Worm (Caenorhabditis elegans) whole organism, young adult: ENCODE results near the gene srh-266.

ENCODE experiments used
- B0019.2 ChIP-seq: fragments of 200-800 bp; sonication (Bioruptor generic); conservative IDR thresholded peaks from 2 replicates; pipeline ENCODE4 v1.3.6; 2022; ENCODE audit warnings: missing genetic modification reagents, missing genetic modification characterization, missing compliant biosample characterization
- F10E7.11 ChIP-seq: sonication (generic microtip); optimal IDR thresholded peaks from 2 replicates; lab custom pipeline; 2017; ENCODE audit warnings: mild to moderate bottlenecking, missing genetic modification characterization, moderate library complexity, missing compliant biosample characterization
- F23B12.7 ChIP-seq: sonication (generic microtip); optimal IDR thresholded peaks from 2 replicates; lab custom pipeline; 2017; ENCODE audit warnings: missing genetic modification characterization, mild to moderate bottlenecking, missing compliant biosample characterization, antibody characterized with exemption, moderate library complexity; ENCODE audit not compliant: insufficient read depth
- T26A5.8 ChIP-seq: sonication (generic microtip); optimal IDR thresholded peaks from 2 replicates; lab custom pipeline; 2016; ENCODE audit warnings: missing genetic modification characterization, missing compliant biosample characterization
- Y56A3A.18 ChIP-seq: fragments of 200-800 bp; sonication (Bioruptor generic); IDR thresholded peaks from 2 replicates; pipeline ENCODE4 v1.3.6; 2022; ENCODE audit warnings: missing genetic modification reagents, missing genetic modification characterization, missing compliant biosample characterization
- Y95B8A.8 ChIP-seq: fragments of 200-800 bp; sonication (Bioruptor generic); IDR thresholded peaks from 2 replicates; pipeline ENCODE4 v1.3.6; 2022; ENCODE audit warnings: missing genetic modification reagents, missing genetic modification characterization, missing compliant biosample characterization
- ama-1 ChIP-seq, 3 experiments: fragments of 150-350 bp in 1 of 3; sonication (generic microtip) in 2 of 3; optimal IDR thresholded peaks; 2 replicates each; lab custom pipeline; 2014 to 2018; ENCODE audit warnings: missing biosample characterization in 2 of 3, missing genetic modification characterization in 2 of 3, missing genetic modification reagents in 2 of 3
- aptf-3 ChIP-seq: fragments of 200-800 bp; sonication (Bioruptor generic); IDR thresholded peaks from 2 replicates; pipeline ENCODE4 v1.3.6; 2022; ENCODE audit warnings: missing genetic modification characterization, missing compliant biosample characterization
- athp-1 ChIP-seq: sonication (generic microtip); optimal IDR thresholded peaks from 2 replicates; lab custom pipeline; 2017; ENCODE audit warnings: mild to moderate bottlenecking, missing genetic modification characterization, missing compliant biosample characterization
- attf-6 ChIP-seq: fragments of 200-800 bp; sonication (Bioruptor generic); IDR thresholded peaks from 2 replicates; pipeline ENCODE4 v1.3.6; 2022; ENCODE audit warnings: missing genetic modification reagents, missing genetic modification characterization, missing compliant biosample characterization
- bed-1 ChIP-seq: fragments of 200-800 bp; sonication (Bioruptor generic); IDR thresholded peaks from 2 replicates; pipeline ENCODE4 v1.3.6; 2022; ENCODE audit warnings: missing genetic modification reagents, missing genetic modification characterization, missing compliant biosample characterization
- ceh-58 ChIP-seq: fragments of 200-800 bp; sonication (Bioruptor generic); IDR thresholded peaks from 2 replicates; pipeline ENCODE4 v1.3.6; 2022; ENCODE audit warnings: missing genetic modification characterization, missing compliant biosample characterization
- ceh-79 ChIP-seq: sonication (generic microtip); optimal IDR thresholded peaks from 2 replicates; lab custom pipeline; 2017; ENCODE audit warnings: mild to moderate bottlenecking, missing genetic modification characterization, missing compliant biosample characterization
- ceh-91 ChIP-seq: fragments of 200-800 bp; sonication (Bioruptor generic); IDR thresholded peaks from 2 replicates; pipeline ENCODE4 v1.3.6; 2022; ENCODE audit warnings: missing genetic modification reagents, missing genetic modification characterization, missing compliant biosample characterization
- dox-1 ChIP-seq: fragments of 200-800 bp; sonication (Bioruptor generic); IDR thresholded peaks from 2 replicates; pipeline ENCODE4 v1.3.6; 2022; ENCODE audit warnings: missing genetic modification reagents, missing genetic modification characterization, missing compliant biosample characterization
- egl-18 ChIP-seq: fragments of 200-800 bp; sonication (Bioruptor generic); IDR thresholded peaks from 2 replicates; pipeline ENCODE4 v1.3.6; 2022; ENCODE audit warnings: missing genetic modification reagents, missing genetic modification characterization, missing compliant biosample characterization
- egl-44 ChIP-seq: fragments of 200-800 bp; sonication (Bioruptor generic); IDR thresholded peaks from 2 replicates; pipeline ENCODE4 v1.3.6; 2022; ENCODE audit warnings: missing genetic modification reagents, missing genetic modification characterization, missing compliant biosample characterization
- egrh-3 ChIP-seq: fragments of 200-800 bp; sonication (Bioruptor generic); IDR thresholded peaks from 2 replicates; pipeline ENCODE4 v1.3.6; 2022; ENCODE audit warnings: missing genetic modification reagents, missing genetic modification characterization, missing compliant biosample characterization
- gei-17 ChIP-seq: fragments of 200-800 bp; sonication (Bioruptor generic); optimal IDR thresholded peaks from 2 replicates; lab custom pipeline; 2018; ENCODE audit warnings: mild to moderate bottlenecking, missing genetic modification characterization, missing compliant biosample characterization
- hlh-12 ChIP-seq: sonication (generic microtip); optimal IDR thresholded peaks from 2 replicates; lab custom pipeline; 2016; ENCODE audit warnings: missing genetic modification characterization, missing compliant biosample characterization
- hmg-1.2 ChIP-seq: fragments of 200-800 bp; sonication (Bioruptor generic); IDR thresholded peaks from 2 replicates; pipeline ENCODE4 v1.3.6; 2022; ENCODE audit warnings: missing genetic modification reagents, missing genetic modification characterization, missing compliant biosample characterization
- hmg-20 ChIP-seq: fragments of 200-800 bp; sonication (Bioruptor generic); IDR thresholded peaks from 2 replicates; pipeline ENCODE4 v1.3.6; 2022; ENCODE audit warnings: missing genetic modification reagents, missing genetic modification characterization, missing compliant biosample characterization
- lag-1 ChIP-seq: fragments of 200-800 bp; sonication (Bioruptor generic); IDR thresholded peaks from 2 replicates; pipeline ENCODE4 v1.3.6; 2022; ENCODE audit warnings: missing genetic modification reagents, missing genetic modification characterization, missing compliant biosample characterization
- lsy-27 ChIP-seq: sonication (generic microtip); optimal IDR thresholded peaks from 2 replicates; lab custom pipeline; 2017; ENCODE audit warnings: missing genetic modification characterization, mild to moderate bottlenecking, missing compliant biosample characterization, antibody characterized with exemption, missing genotype, borderline replicate concordance; ENCODE audit not compliant: insufficient read depth
- madf-3 ChIP-seq: fragments of 200-800 bp; sonication (Bioruptor generic); IDR thresholded peaks from 2 replicates; pipeline ENCODE4 v1.3.6; 2022; ENCODE audit warnings: missing genetic modification reagents, missing genetic modification characterization, missing compliant biosample characterization
- nfya-1 ChIP-seq: sonication (generic microtip); optimal IDR thresholded peaks from 2 replicates; lab custom pipeline; 2017; ENCODE audit warnings: antibody characterized with exemption, missing compliant biosample characterization, missing genetic modification characterization, borderline replicate concordance; ENCODE audit not compliant: insufficient read depth
- nfyb-1 ChIP-seq: fragments of 200-800 bp; sonication (Bioruptor generic); IDR thresholded peaks from 2 replicates; pipeline ENCODE4 v1.3.6; 2022; ENCODE audit warnings: missing genetic modification reagents, missing genetic modification characterization, missing compliant biosample characterization
- nhr-120 ChIP-seq: fragments of 200-800 bp; sonication (Bioruptor generic); IDR thresholded peaks from 2 replicates; pipeline ENCODE4 v1.3.6; 2022; ENCODE audit warnings: missing genetic modification characterization, missing compliant biosample characterization
- nhr-179 ChIP-seq: sonication (generic microtip); optimal IDR thresholded peaks from 2 replicates; lab custom pipeline; 2016; ENCODE audit warnings: mild to moderate bottlenecking, missing genetic modification characterization, missing compliant biosample characterization
- nhr-27 ChIP-seq: fragments of 200-800 bp; sonication (Bioruptor generic); optimal IDR thresholded peaks from 2 replicates; lab custom pipeline; 2018; ENCODE audit warnings: mild to moderate bottlenecking, missing genetic modification characterization, moderate library complexity, missing compliant biosample characterization
- nhr-90 ChIP-seq: sonication (generic microtip); optimal IDR thresholded peaks from 2 replicates; lab custom pipeline; 2016; ENCODE audit warnings: missing genotype, mild to moderate bottlenecking, missing genetic modification characterization, missing compliant biosample characterization
- pbrm-1 ChIP-seq: fragments of 200-800 bp; sonication (Bioruptor generic); IDR thresholded peaks from 2 replicates; pipeline ENCODE4 v1.3.6; 2022; ENCODE audit warnings: missing genetic modification reagents, missing genetic modification characterization, missing compliant biosample characterization
- rcor-1 ChIP-seq: fragments of 200-800 bp; sonication (Bioruptor generic); IDR thresholded peaks from 2 replicates; pipeline ENCODE4 v1.3.6; 2022; ENCODE audit warnings: missing genetic modification reagents, missing genetic modification characterization, missing compliant biosample characterization
- rec-8 ChIP-seq, 2 experiments: sonication (generic microtip); optimal IDR thresholded peaks; 2 replicates each; lab custom pipeline; 2016; ENCODE audit warnings: mild to moderate bottlenecking in 2 of 2, missing genetic modification characterization in 2 of 2, missing genetic modification reagents in 2 of 2, missing genotype in 2 of 2, missing biosample characterization in 1 of 2, missing compliant biosample characterization in 1 of 2, moderate library complexity in 1 of 2
- rpc-1 ChIP-seq, 2 experiments: fragments of 150-350 bp in 1 of 2; sonication (generic microtip) in 1 of 2; optimal IDR thresholded peaks; 2 replicates each; lab custom pipeline; 2014 to 2018; ENCODE audit warnings: missing biosample characterization in 1 of 2, missing genetic modification characterization in 1 of 2, missing genetic modification reagents in 1 of 2, missing genotype in 1 of 2
- somi-1 ChIP-seq: fragments of 200-800 bp; sonication (Bioruptor generic); optimal IDR thresholded peaks from 2 replicates; lab custom pipeline; 2018; ENCODE audit warnings: mild to moderate bottlenecking, missing genetic modification characterization, missing compliant biosample characterization
- tbp1 ChIP-seq: fragments of 200-800 bp; sonication (Bioruptor generic); optimal IDR thresholded peaks from 2 replicates; lab custom pipeline; 2018; ENCODE audit warnings: mild to moderate bottlenecking, missing genetic modification characterization, missing compliant biosample characterization
- unc-62 ChIP-seq: fragments of 150-350 bp; optimal IDR thresholded peaks from 2 replicates; lab custom pipeline; 2014; ENCODE audit warnings: missing biosample characterization, missing genetic modification reagents, missing genetic modification characterization
- zim-3 ChIP-seq: sonication (generic microtip); optimal IDR thresholded peaks from 2 replicates; lab custom pipeline; 2017; ENCODE audit warnings: mild to moderate bottlenecking, missing genetic modification characterization, moderate library complexity, missing compliant biosample characterization
- ztf-22 ChIP-seq: fragments of 200-800 bp; sonication (Bioruptor generic); optimal IDR thresholded peaks from 2 replicates; lab custom pipeline; 2018; ENCODE audit warnings: mild to moderate bottlenecking, missing genetic modification characterization, moderate library complexity, missing compliant biosample characterization
- ztf-26 ChIP-seq: sonication (generic microtip); optimal IDR thresholded peaks from 2 replicates; lab custom pipeline; 2017; ENCODE audit warnings: missing genetic modification characterization, missing compliant biosample characterization

Gene srh-266

DNA sequence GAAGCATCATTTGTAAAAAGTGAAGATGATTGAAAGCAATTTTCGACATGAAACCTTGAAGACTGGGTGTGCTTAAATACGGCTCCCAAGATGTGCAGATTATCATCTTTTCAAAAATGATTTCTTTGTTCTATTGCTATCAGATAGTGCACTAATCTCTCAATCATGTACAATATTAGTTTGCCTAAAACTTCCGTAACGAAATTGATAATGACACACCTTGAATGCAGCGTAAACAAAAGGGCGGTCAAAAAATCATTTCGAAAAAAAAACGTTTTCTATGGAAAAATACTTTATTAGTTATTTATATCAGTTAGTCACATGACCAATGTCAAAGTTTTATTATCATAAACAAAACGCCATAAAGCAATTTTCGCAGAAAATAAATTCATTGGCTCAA is 41.7 kb upstream of the srh-266 start, which contains the start of gene F48G7.5 (continued):
- TF ChIP-seq zim-3 (tag; lab: Kevin White, UChicago) (no peak), hmg-20 (no peak)

DNA sequence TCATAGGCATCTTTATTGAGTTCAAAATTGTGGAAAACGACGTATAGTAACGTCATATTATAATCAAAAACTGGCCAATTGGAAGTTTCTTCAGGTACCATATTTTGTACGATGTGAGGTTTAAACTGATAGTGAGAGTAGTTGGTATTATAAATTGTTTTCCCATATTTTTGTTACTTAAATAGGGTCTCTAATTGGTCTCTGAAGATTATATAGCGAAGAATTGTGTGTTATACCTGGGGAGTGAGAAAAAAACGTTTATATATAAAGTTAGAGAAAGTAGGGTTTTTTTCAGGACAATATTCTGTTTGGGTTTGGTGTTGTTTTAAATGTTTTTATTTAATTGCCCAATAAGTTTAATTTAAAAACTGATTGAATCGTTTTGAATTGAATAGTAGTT is 39.7 kb upstream of the srh-266 start, which contains the start of gene srt-17:
srt-17 (minus strand) TSS at position 101 of the 400 bp plus-strand sequence.
- TF ChIP-seq madf-3 (GFP tag; lab: Robert Waterston, UW) (no peak), nhr-27 (tag; lab: Kevin White, UChicago) (no peak), egl-18 (GFP tag; lab: Robert Waterston, UW) (no peak), ceh-58 (GFP tag; lab: Robert Waterston, UW) (no peak), rcor-1 (no peak), athp-1 (tag; lab: Kevin White, UChicago) (no peak), aptf-3 (no peak), ama-1 (optimal IDR thresholded peaks at IDR 0.05; lab: Kevin White, UChicago) (no peak), ama-1 (GFP tag; optimal IDR thresholded peaks at IDR 0.05; lab: Kevin White, UChicago) (no peak), Y56A3A.18 (GFP tag; lab: Robert Waterston, UW) (no peak), lsy-27 (tag; lab: Kevin White, UChicago) (no peak)

DNA sequence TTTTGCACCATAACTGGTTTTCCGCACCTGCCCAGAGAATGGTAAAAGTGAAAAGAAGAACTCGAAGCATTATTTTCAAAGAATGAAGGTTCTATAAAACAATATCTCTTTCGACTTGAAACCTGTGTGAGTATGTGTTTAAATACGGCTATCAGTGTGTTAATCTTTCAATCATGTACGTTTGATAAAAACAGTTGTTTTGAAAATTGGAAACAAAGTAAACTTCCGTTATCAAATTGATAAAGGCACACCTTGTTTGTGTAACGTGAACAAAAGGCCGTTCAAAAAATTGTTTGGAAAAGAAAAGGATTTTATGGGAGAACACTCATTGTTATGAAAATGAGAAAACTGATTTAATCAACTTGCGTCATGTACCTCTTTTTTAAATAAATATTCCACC is 38.3 kb upstream of the srh-266 start, which contains the start of gene F48G7.7:
F48G7.7 (minus strand) TSS at position 101 of the 400 bp plus-strand sequence.
- TF ChIP-seq Y95B8A.8 (GFP tag; lab: Robert Waterston, UW) (no peak), athp-1 (tag; lab: Kevin White, UChicago) (no peak), ceh-91 (GFP tag; lab: Robert Waterston, UW) (no peak), hlh-12 (no peak), lag-1 (GFP tag; lab: Robert Waterston, UW) (no peak), somi-1 (GFP tag; lab: Kevin White, UChicago) (no peak), ztf-26 (tag; lab: Kevin White, UChicago) (no peak), bed-1 (no peak), unc-62 (no peak), pbrm-1 (GFP tag; lab: Robert Waterston, UW) (no peak), B0019.2 (GFP tag; lab: Robert Waterston, UW) (no peak), F23B12.7 (tag; lab: Kevin White, UChicago) (no peak), rec-8 (tag; optimal IDR thresholded peaks at IDR 0.05; lab: Kevin White, UChicago) (no peak), nhr-120 (GFP tag; lab: Robert Waterston, UW) (no peak)

DNA sequence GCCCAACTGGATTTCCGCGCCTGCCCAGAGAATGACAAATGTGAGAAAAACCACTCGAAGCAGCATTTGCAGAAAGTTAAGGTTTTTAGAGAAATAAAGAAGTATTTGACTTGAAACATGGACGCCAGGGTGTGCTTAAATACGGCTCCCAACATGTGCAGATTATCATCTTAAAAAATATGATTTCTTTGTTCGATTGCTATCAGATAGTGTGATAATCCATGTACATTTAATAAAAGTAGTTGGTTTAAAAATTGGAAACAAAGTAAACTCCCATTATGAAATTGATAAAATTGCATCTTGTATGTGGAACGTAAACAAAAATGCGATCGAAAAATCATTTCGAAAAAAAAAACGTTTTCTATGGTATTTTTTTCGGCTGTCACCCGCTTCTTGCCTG is 37.0 kb upstream of the srh-266 start, which contains the start of gene F48G7.8:
F48G7.8 (minus strand) TSS at position 101 of the 400 bp plus-strand sequence.
- TF ChIP-seq gei-17 (GFP tag; lab: Kevin White, UChicago) = no peak
- no peak for TF ChIP-seq tbp1
- no peak for TF ChIP-seq F10E7.11 (tag; lab: Kevin White, UChicago)
- TF ChIP-seq rpc-1 (optimal IDR thresholded peaks at IDR 0.05; lab: Kevin White, UChicago) = no peak
- TF ChIP-seq rpc-1 (tag; optimal IDR thresholded peaks at IDR 0.05; lab: Kevin White, UChicago) = no peak
- no peak for TF ChIP-seq ceh-91 (GFP tag; lab: Robert Waterston, UW)
- no peak for TF ChIP-seq ztf-22 (GFP tag; lab: Kevin White, UChicago)
- no peak for TF ChIP-seq egl-44 (GFP tag; lab: Robert Waterston, UW)

DNA sequence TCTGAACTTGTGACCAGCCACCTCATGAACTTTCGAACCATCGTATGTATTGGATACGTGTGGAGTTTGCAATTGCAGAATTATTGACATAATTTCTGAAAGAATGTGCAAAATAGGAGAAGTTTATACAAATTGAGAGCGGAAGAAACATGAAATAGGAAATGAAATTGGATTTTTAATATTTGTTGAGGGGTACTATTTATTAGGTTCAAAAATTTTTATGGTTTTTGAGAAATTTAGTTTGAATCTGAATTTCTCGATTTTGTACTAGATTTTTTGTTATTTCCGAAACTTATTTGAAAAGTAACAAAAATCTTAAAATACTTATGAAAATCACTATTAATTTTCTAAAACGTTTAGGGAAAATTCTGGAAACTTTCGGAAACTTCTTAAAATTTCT is 36.1 kb upstream of the srh-266 start, which contains the start of gene F48G7.9:
F48G7.9 (minus strand) TSS at position 101 of the 400 bp plus-strand sequence.
- TF ChIP-seq ceh-79 (tag; lab: Kevin White, UChicago) = no peak
- no peak for TF ChIP-seq T26A5.8 (tag; lab: Kevin White, UChicago)
- TF ChIP-seq lsy-27 (tag; lab: Kevin White, UChicago) = no peak
- TF ChIP-seq hmg-1.2 (GFP tag; lab: Robert Waterston, UW) = no peak
- TF ChIP-seq nhr-179 (tag; lab: Kevin White, UChicago) = no peak
- no peak for TF ChIP-seq nfyb-1 (GFP tag; lab: Robert Waterston, UW)
- TF ChIP-seq nhr-90 = no peak
- no peak for TF ChIP-seq egrh-3 (GFP tag; lab: Robert Waterston, UW)
- TF ChIP-seq dox-1 (GFP tag; lab: Robert Waterston, UW) = no peak
- TF ChIP-seq ceh-91 (GFP tag; lab: Robert Waterston, UW) = no peak
- no peak for TF ChIP-seq attf-6 (GFP tag; lab: Robert Waterston, UW)
- TF ChIP-seq nfya-1 (tag; lab: Kevin White, UChicago) = no peak
